In genomic region chr2L:10516470-10517048, dm6 we compare ENCODE assay signal across 1 fruit fly cellular context.
A peak's percentile ranks its signal among the peaks of the same experiment; 100 is the strongest.
TF ChIP-seq lines count a peak whose summit lies in the region.

No protein-coding gene starts in this region.

TF ChIP-seq in whole organism, embryonic, 481 proteins besides CTCF, POLR2A, EP300 and RAD21 (continued from another document):
- TF ChIP-seq chinmo (GFP tag; IDR thresholded peaks at IDR 0.05; lab: Robert Waterston, UW; ENCODE audit: partially characterized antibody) (0 out of 4 replicates have a peak, but pooled peaks have one; percentile 45), ac (GFP tag; optimal IDR thresholded peaks at IDR 0.05; lab: Kevin White, UChicago) (no peak), fru (optimal IDR thresholded peaks at IDR 0.05; lab: Kevin White, UChicago) (no peak), CG6272 (GFP tag; IDR thresholded peaks at IDR 0.05; lab: Robert Waterston, UW) (no peak), crc (GFP tag; optimal IDR thresholded peaks at IDR 0.05; lab: Kevin White, UChicago) (no peak), CG1832 (GFP tag; optimal IDR thresholded peaks at IDR 0.05; lab: Kevin White, UChicago) (no peak), NfI (GFP tag; optimal IDR thresholded peaks at IDR 0.05; lab: Kevin White, UChicago) (peak; percentile 18), gce (GFP tag; IDR thresholded peaks at IDR 0.05; lab: Robert Waterston, UW) (no peak), Hand (GFP tag; optimal IDR thresholded peaks at IDR 0.05; lab: Kevin White, UChicago) (no peak), Lpt (GFP tag; optimal IDR thresholded peaks at IDR 0.05; lab: Kevin White, UChicago) (no peak), CG18011 (GFP tag; optimal IDR thresholded peaks at IDR 0.05; lab: Kevin White, UChicago) (peak; percentile 30), CG12744 (GFP tag; optimal IDR thresholded peaks at IDR 0.05; lab: Kevin White, UChicago) (no peak), so (GFP tag; IDR thresholded peaks at IDR 0.05; lab: Robert Waterston, UW) (no peak), CG5953 (GFP tag; IDR thresholded peaks at IDR 0.05; lab: Robert Waterston, UW) (no peak), CG10366 (GFP tag; IDR thresholded peaks at IDR 0.05; lab: Robert Waterston, UW) (peak; percentile 30; the same call in 1 of the 2 replicates), CG3163 (GFP tag; optimal IDR thresholded peaks at IDR 0.05; lab: Kevin White, UChicago) (no peak), CG17328 (GFP tag; IDR thresholded peaks at IDR 0.05; lab: Robert Waterston, UW) (no peak), CG10431 (GFP tag; optimal IDR thresholded peaks at IDR 0.05; lab: Kevin White, UChicago) (no peak), CG8924 (tag; optimal IDR thresholded peaks at IDR 0.05; lab: Kevin White, UChicago) (peak; percentile 12), Ets65A (GFP tag; lab: Kevin White, UChicago) (peak; percentile 89), sd (tag; optimal IDR thresholded peaks at IDR 0.05; lab: Kevin White, UChicago) (peak; percentile 22), tin (GFP tag; optimal IDR thresholded peaks at IDR 0.05; lab: Kevin White, UChicago) (no peak), CG10462 (GFP tag; optimal IDR thresholded peaks at IDR 0.05; lab: Kevin White, UChicago) (peak; percentile 46), Abd-B (GFP tag; optimal IDR thresholded peaks at IDR 0.05; lab: Kevin White, UChicago) (peak; percentile 8), E2f2 (GFP tag; IDR thresholded peaks at IDR 0.05; lab: Robert Waterston, UW) (no peak; the same call in none of the 2 replicates), NC2α (GFP tag; optimal IDR thresholded peaks at IDR 0.05; lab: Kevin White, UChicago) (peak; percentile 21), esg (GFP tag; conservative IDR thresholded peaks at IDR 0.05; lab: Robert Waterston, UW) (no peak), CG15479 (GFP tag; optimal IDR thresholded peaks at IDR 0.05; lab: Kevin White, UChicago) (peak; percentile 6), CG34224 (GFP tag; IDR thresholded peaks at IDR 0.05; lab: Robert Waterston, UW; ENCODE audit: partially characterized antibody) (no peak), CG34422 (GFP tag; IDR thresholded peaks at IDR 0.05; lab: Robert Waterston, UW) (peak; percentile 61; the same call in 1 of the 3 replicates), sim (GFP tag; IDR thresholded peaks at IDR 0.05; lab: Robert Waterston, UW) (no peak), Mad (GFP tag; optimal IDR thresholded peaks at IDR 0.05; lab: Kevin White, UChicago) (no peak), CG12219 (GFP tag; optimal IDR thresholded peaks at IDR 0.05; lab: Kevin White, UChicago) (peak; percentile 45), maf-S (GFP tag; optimal IDR thresholded peaks at IDR 0.05; lab: Kevin White, UChicago) (no peak)
